Fruit fly (Drosophila melanogaster) whole organism, adult: ENCODE data around the gene CG17359.

Experiments used
- CG11617 ChIP-seq: fragments of 200-800 bp; sonication (Bioruptor generic); optimal IDR thresholded peaks from 2 replicates; lab custom pipeline; 2017; ENCODE audit warnings: mild to moderate bottlenecking, missing biosample characterization, missing genetic modification reagents, missing genetic modification characterization
- CG12768 ChIP-seq: fragments of 200-800 bp; sonication (Bioruptor generic); optimal IDR thresholded peaks from 2 replicates; lab custom pipeline; 2017; ENCODE audit warnings: missing biosample characterization, missing genetic modification characterization, mild to moderate bottlenecking, moderate library complexity, missing genetic modification reagents
- CG14711 ChIP-seq: fragments of 200-800 bp; sonication (Bioruptor generic); optimal IDR thresholded peaks from 2 replicates; lab custom pipeline; 2018; ENCODE audit warnings: missing biosample characterization, mild to moderate bottlenecking, missing genetic modification characterization, moderate library complexity
- CG1620 ChIP-seq: fragments of 200-800 bp; sonication (Bioruptor generic); optimal IDR thresholded peaks from 2 replicates; lab custom pipeline; 2016; ENCODE audit warnings: missing biosample characterization, missing genetic modification characterization
- CG33017 ChIP-seq: fragments of 200-800 bp; sonication (Bioruptor generic); optimal IDR thresholded peaks from 2 replicates; lab custom pipeline; 2018; ENCODE audit warnings: missing biosample characterization, mild to moderate bottlenecking, missing genetic modification characterization, moderate library complexity
- CG5204 ChIP-seq: fragments of 200-800 bp; sonication (Bioruptor generic); optimal IDR thresholded peaks from 2 replicates; lab custom pipeline; 2016; ENCODE audit warnings: missing biosample characterization, missing genetic modification characterization
- CG7045 ChIP-seq: fragments of 200-800 bp; sonication (Bioruptor generic); optimal IDR thresholded peaks from 2 replicates; lab custom pipeline; 2017; ENCODE audit warnings: missing biosample characterization, mild to moderate bottlenecking, missing genetic modification characterization
- CG7101 ChIP-seq: fragments of 200-800 bp; sonication (Bioruptor generic); optimal IDR thresholded peaks from 2 replicates; lab custom pipeline; 2018; ENCODE audit warnings: missing biosample characterization, mild to moderate bottlenecking, missing genetic modification characterization, moderate library complexity
- Clk ChIP-seq: fragments of 200-800 bp; sonication (Bioruptor generic); optimal IDR thresholded peaks from 2 replicates; lab custom pipeline; 2017; ENCODE audit warnings: missing biosample characterization, missing genetic modification characterization
- Crg-1 ChIP-seq: fragments of 200-800 bp; sonication (Bioruptor generic); optimal IDR thresholded peaks from 2 replicates; lab custom pipeline; 2016; ENCODE audit warnings: missing biosample characterization, missing genetic modification characterization
- Hr96 ChIP-seq: fragments of 200-800 bp; sonication (Bioruptor generic); optimal IDR thresholded peaks from 2 replicates; lab custom pipeline; 2016; ENCODE audit warnings: missing biosample characterization, missing genetic modification characterization
- Mnt ChIP-seq: fragments of 200-800 bp; sonication (Bioruptor generic); optimal IDR thresholded peaks from 2 replicates; lab custom pipeline; 2016; ENCODE audit warnings: missing biosample characterization, mild to moderate bottlenecking, missing genetic modification characterization
- bab1 ChIP-seq: fragments of 200-800 bp; sonication (Bioruptor generic); optimal IDR thresholded peaks from 3 replicates; lab custom pipeline; 2019; ENCODE audit warnings: missing biosample characterization, mild to moderate bottlenecking, missing genetic modification characterization, moderate library complexity
- cic ChIP-seq: fragments of 200-800 bp; sonication (Bioruptor generic); optimal IDR thresholded peaks from 2 replicates; lab custom pipeline; 2017; ENCODE audit warnings: missing biosample characterization, mild to moderate bottlenecking, missing genetic modification characterization, moderate library complexity
- cnc ChIP-seq, 2 experiments: fragments of >200 bp; optimal IDR thresholded peaks; 2 replicates each; lab custom pipeline; 2017
- kay ChIP-seq: fragments of 200-800 bp; sonication (Bioruptor generic); peaks from one replicate; lab custom pipeline; 2016; ENCODE audit warnings: missing biosample characterization, missing genetic modification characterization, borderline replicate concordance
- ovo ChIP-seq: fragments of 200-800 bp; sonication (Bioruptor generic); optimal IDR thresholded peaks from 2 replicates; lab custom pipeline; 2016; ENCODE audit warnings: missing biosample characterization, missing genetic modification characterization
- pad ChIP-seq: fragments of 200-800 bp; sonication (Bioruptor generic); optimal IDR thresholded peaks from 3 replicates; lab custom pipeline; 2017; ENCODE audit warnings: missing biosample characterization, missing genetic modification characterization, mild to moderate bottlenecking, moderate library complexity, missing genetic modification reagents
- tj ChIP-seq: fragments of 200-800 bp; sonication (Bioruptor generic); optimal IDR thresholded peaks from 3 replicates; lab custom pipeline; 2017; ENCODE audit warnings: missing biosample characterization, mild to moderate bottlenecking, missing genetic modification characterization, moderate library complexity
- toe ChIP-seq: fragments of 200-800 bp; sonication (Bioruptor generic); optimal IDR thresholded peaks from 2 replicates; lab custom pipeline; 2016; ENCODE audit warnings: missing biosample characterization, missing genetic modification characterization

Gene CG17359

dm6 chr3L:14005627-14006287, 6.7 kb upstream of the CG17359 start:
- TF ChIP-seq CG11617 (no peak), Mnt (GFP tag; lab: Kevin White, UChicago) (peak; percentile 57), pad (GFP tag; lab: Kevin White, UChicago) (no peak), cnc (optimal IDR thresholded peaks at IDR 0.05; lab: Kevin White, UChicago) (no peak), bab1 (GFP tag; lab: Kevin White, UChicago) (no peak), Crg-1 (GFP tag; lab: Kevin White, UChicago) (no peak), ovo (GFP tag; lab: Kevin White, UChicago) (no peak), Clk (GFP tag; lab: Kevin White, UChicago) (no peak), CG14711 (no peak), tj (GFP tag; lab: Kevin White, UChicago) (peak; percentile 55), CG5204 (GFP tag; lab: Kevin White, UChicago) (no peak), toe (GFP tag; lab: Kevin White, UChicago) (no peak), CG1620 (GFP tag; lab: Kevin White, UChicago) (no peak), CG33017 (peak; percentile 18), Hr96 (no peak), CG12768 (peak; percentile 36), kay (GFP tag; lab: Kevin White, UChicago) (peak; percentile 89), CG7045 (no peak), CG7101 (tag; lab: Kevin White, UChicago) (peak; percentile 32), cic (GFP tag; lab: Kevin White, UChicago) (peak; percentile 79)

- TF ChIP-seq cnc (optimal IDR thresholded peaks at IDR 0.05; lab: Kevin White, UChicago) (no peak), Hr96 (peak; percentile 98), toe (GFP tag; lab: Kevin White, UChicago) (peak; percentile 96), CG14711 (peak; percentile 97), CG11617 (peak; percentile 98), Clk (GFP tag; lab: Kevin White, UChicago) (peak; percentile 96), CG7101 (tag; lab: Kevin White, UChicago) (peak; percentile 99), CG12768 (peak; percentile 99), Crg-1 (GFP tag; lab: Kevin White, UChicago) (peak; percentile 98), pad (GFP tag; lab: Kevin White, UChicago) (peak; percentile 94), bab1 (GFP tag; lab: Kevin White, UChicago) (peak; percentile 94), kay (GFP tag; lab: Kevin White, UChicago) (peak; percentile 96), CG5204 (GFP tag; lab: Kevin White, UChicago) (peak; percentile 98), cic (GFP tag; lab: Kevin White, UChicago) (peak; percentile 99), Mnt (GFP tag; lab: Kevin White, UChicago) (peak; percentile 99), tj (GFP tag; lab: Kevin White, UChicago) (peak; percentile 90), CG7045 (peak; percentile 98), ovo (GFP tag; lab: Kevin White, UChicago) (peak; percentile 79), CG1620 (GFP tag; lab: Kevin White, UChicago) (peak; percentile 97), CG33017 (peak; percentile 99)
Observed at dm6 chr3L:14004963-14005458, 6.0 kb upstream of the CG17359 start.

dm6 chr3L:14004041-14004407, 5.0 kb upstream of the CG17359 start:
- TF ChIP-seq CG14711 (no peak), CG11617 (peak; percentile 23), bab1 (GFP tag; lab: Kevin White, UChicago) (no peak), CG12768 (no peak), cic (GFP tag; lab: Kevin White, UChicago) (peak; percentile 35), pad (GFP tag; lab: Kevin White, UChicago) (peak; percentile 65), CG33017 (peak; percentile 41), Hr96 (no peak), tj (GFP tag; lab: Kevin White, UChicago) (peak; percentile 69), CG7045 (no peak), CG7101 (tag; lab: Kevin White, UChicago) (peak; percentile 35), Mnt (GFP tag; lab: Kevin White, UChicago) (peak; percentile 19)

dm6 chr3L:14003297-14004040, 4.4 kb upstream of the CG17359 start:
- no peak for TF ChIP-seq CG33017
- peak; percentile 91 for TF ChIP-seq kay (GFP tag; lab: Kevin White, UChicago)
- TF ChIP-seq CG5204 (GFP tag; lab: Kevin White, UChicago): peak; percentile 23
- no peak for TF ChIP-seq cic (GFP tag; lab: Kevin White, UChicago)
- peak; percentile 93 for TF ChIP-seq CG14711
- TF ChIP-seq Mnt (GFP tag; lab: Kevin White, UChicago): peak; percentile 23
- peak; percentile 57 for TF ChIP-seq CG11617

- TF ChIP-seq pad (GFP tag; lab: Kevin White, UChicago): peak; percentile 63
- no peak for TF ChIP-seq Crg-1 (GFP tag; lab: Kevin White, UChicago)
- TF ChIP-seq CG33017: no peak
- TF ChIP-seq Hr96: no peak
- peak; percentile 42 for TF ChIP-seq CG7101 (tag; lab: Kevin White, UChicago)
- peak; percentile 60 for TF ChIP-seq tj (GFP tag; lab: Kevin White, UChicago)
- no peak for TF ChIP-seq kay (GFP tag; lab: Kevin White, UChicago)
- peak; percentile 21 for TF ChIP-seq CG14711
- peak; percentile 80 for TF ChIP-seq Mnt (GFP tag; lab: Kevin White, UChicago)
- no peak for TF ChIP-seq cnc (optimal IDR thresholded peaks at IDR 0.05; lab: Kevin White, UChicago)
- no peak for TF ChIP-seq CG11617
- no peak for TF ChIP-seq Clk (GFP tag; lab: Kevin White, UChicago)
- no peak for TF ChIP-seq ovo (GFP tag; lab: Kevin White, UChicago)
- TF ChIP-seq CG5204 (GFP tag; lab: Kevin White, UChicago): no peak
- no peak for TF ChIP-seq CG7045
- TF ChIP-seq CG12768: no peak
- no peak for TF ChIP-seq CG1620 (GFP tag; lab: Kevin White, UChicago)
- peak; percentile 28 for TF ChIP-seq bab1 (GFP tag; lab: Kevin White, UChicago)
- TF ChIP-seq cic (GFP tag; lab: Kevin White, UChicago): peak; percentile 79
- TF ChIP-seq toe (GFP tag; lab: Kevin White, UChicago): no peak
Observed at dm6 chr3L:14002524-14003135, 3.6 kb upstream of the CG17359 start.
